Fruit fly (Drosophila melanogaster): ENCODE results near the gene Ugt37E1.

dm6 chr2L:16799496-16799895 is 3.1 kb downstream of the Ugt37E1 start:
- TF ChIP-seq gl (tag; optimal IDR thresholded peaks at IDR 0.05) (no peak), CG4496 (GFP tag; IDR thresholded peaks at IDR 0.05) (no peak), CG15710 (tag; optimal IDR thresholded peaks at IDR 0.05) (no peak), fd96Ca (GFP tag; IDR thresholded peaks at IDR 0.05) (no peak), CG14655 (GFP tag; optimal IDR thresholded peaks at IDR 0.05) (no peak), CG8159 (tag; optimal IDR thresholded peaks at IDR 0.05) (no peak), CG13204 (GFP tag; optimal IDR thresholded peaks at IDR 0.05) (no peak)
